Fruit fly (Drosophila melanogaster): ENCODE measurements around the gene CG34287.

- TF ChIP-seq h (optimal IDR thresholded peaks at IDR 0.05) (no peak), insv (optimal IDR thresholded peaks at IDR 0.05) (no peak), ttk (optimal IDR thresholded peaks at IDR 0.05) (no peak), psq (optimal IDR thresholded peaks at IDR 0.05) (no peak)
Measured at dm6 chr3R:5856215-5856614, 3.1 kb downstream of the CG34287 start, which contains the start of the genes disp and ECSIT.

All from Kc167 (cell line).